Worm (Caenorhabditis elegans): Measurements from ENCODE around the gene JC8.4.

DNA sequence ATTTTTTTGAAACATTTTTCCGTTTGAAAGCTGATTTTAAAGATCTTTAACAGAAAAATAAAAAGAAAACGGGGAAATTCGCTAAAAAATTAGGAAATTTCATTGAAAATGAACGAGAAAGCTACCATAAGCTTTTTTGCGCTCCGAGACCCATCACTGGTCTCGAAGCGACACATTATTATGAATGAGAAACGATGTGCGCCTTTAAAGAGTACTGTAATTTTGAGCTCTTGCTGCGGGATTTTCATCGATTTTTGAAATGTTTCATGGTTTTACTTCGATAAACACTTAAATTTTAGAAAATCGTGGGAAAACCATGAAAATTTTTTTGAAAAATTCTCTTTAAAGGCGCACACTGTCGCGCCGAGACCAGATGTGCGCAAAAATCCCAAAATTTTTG is 46.8 kb downstream of the JC8.4 start:
- TF ChIP-seq F55B11.4 (tag; optimal IDR thresholded peaks at IDR 0.05; ENCODE audit: borderline replicate concordance, insufficient read depth) (no peak), snpc-4 (GFP tag; optimal IDR thresholded peaks at IDR 0.05) (no peak), snpc-4 (tag; optimal IDR thresholded peaks at IDR 0.05) (peak in 1 of 4 experiments; percentile 43), ztf-3 (GFP tag; optimal IDR thresholded peaks at IDR 0.05) (no peak), nhr-90 (tag; optimal IDR thresholded peaks at IDR 0.05) (no peak), unc-130 (GFP tag; optimal IDR thresholded peaks at IDR 0.05) (no peak), nfya-1 (tag; optimal IDR thresholded peaks at IDR 0.05; ENCODE audit: borderline replicate concordance, insufficient read depth) (no peak)

All from whole organism, young adult.